Fruit fly (Drosophila melanogaster) whole organism, adult: ENCODE measurements around the gene CG5882.

Experiments used
- CG11617 ChIP-seq: fragments of 200-800 bp; sonication (Bioruptor generic); optimal IDR thresholded peaks from 2 replicates; lab custom pipeline; 2017; ENCODE audit warnings: mild to moderate bottlenecking, missing biosample characterization, missing genetic modification reagents, missing genetic modification characterization
- CG12768 ChIP-seq: fragments of 200-800 bp; sonication (Bioruptor generic); optimal IDR thresholded peaks from 2 replicates; lab custom pipeline; 2017; ENCODE audit warnings: missing biosample characterization, missing genetic modification characterization, mild to moderate bottlenecking, moderate library complexity, missing genetic modification reagents
- CG14711 ChIP-seq: fragments of 200-800 bp; sonication (Bioruptor generic); optimal IDR thresholded peaks from 2 replicates; lab custom pipeline; 2018; ENCODE audit warnings: missing biosample characterization, mild to moderate bottlenecking, missing genetic modification characterization, moderate library complexity
- CG1620 ChIP-seq: fragments of 200-800 bp; sonication (Bioruptor generic); optimal IDR thresholded peaks from 2 replicates; lab custom pipeline; 2016; ENCODE audit warnings: missing biosample characterization, missing genetic modification characterization
- CG33017 ChIP-seq: fragments of 200-800 bp; sonication (Bioruptor generic); optimal IDR thresholded peaks from 2 replicates; lab custom pipeline; 2018; ENCODE audit warnings: missing biosample characterization, mild to moderate bottlenecking, missing genetic modification characterization, moderate library complexity
- CG5204 ChIP-seq: fragments of 200-800 bp; sonication (Bioruptor generic); optimal IDR thresholded peaks from 2 replicates; lab custom pipeline; 2016; ENCODE audit warnings: missing biosample characterization, missing genetic modification characterization
- CG7045 ChIP-seq: fragments of 200-800 bp; sonication (Bioruptor generic); optimal IDR thresholded peaks from 2 replicates; lab custom pipeline; 2017; ENCODE audit warnings: missing biosample characterization, mild to moderate bottlenecking, missing genetic modification characterization
- CG7101 ChIP-seq: fragments of 200-800 bp; sonication (Bioruptor generic); optimal IDR thresholded peaks from 2 replicates; lab custom pipeline; 2018; ENCODE audit warnings: missing biosample characterization, mild to moderate bottlenecking, missing genetic modification characterization, moderate library complexity
- Clk ChIP-seq: fragments of 200-800 bp; sonication (Bioruptor generic); optimal IDR thresholded peaks from 2 replicates; lab custom pipeline; 2017; ENCODE audit warnings: missing biosample characterization, missing genetic modification characterization
- Crg-1 ChIP-seq: fragments of 200-800 bp; sonication (Bioruptor generic); optimal IDR thresholded peaks from 2 replicates; lab custom pipeline; 2016; ENCODE audit warnings: missing biosample characterization, missing genetic modification characterization
- Hr96 ChIP-seq: fragments of 200-800 bp; sonication (Bioruptor generic); optimal IDR thresholded peaks from 2 replicates; lab custom pipeline; 2016; ENCODE audit warnings: missing biosample characterization, missing genetic modification characterization
- Mnt ChIP-seq: fragments of 200-800 bp; sonication (Bioruptor generic); optimal IDR thresholded peaks from 2 replicates; lab custom pipeline; 2016; ENCODE audit warnings: missing biosample characterization, mild to moderate bottlenecking, missing genetic modification characterization
- bab1 ChIP-seq: fragments of 200-800 bp; sonication (Bioruptor generic); optimal IDR thresholded peaks from 3 replicates; lab custom pipeline; 2019; ENCODE audit warnings: missing biosample characterization, mild to moderate bottlenecking, missing genetic modification characterization, moderate library complexity
- cic ChIP-seq: fragments of 200-800 bp; sonication (Bioruptor generic); optimal IDR thresholded peaks from 2 replicates; lab custom pipeline; 2017; ENCODE audit warnings: missing biosample characterization, mild to moderate bottlenecking, missing genetic modification characterization, moderate library complexity
- cnc ChIP-seq, 2 experiments: fragments of >200 bp; optimal IDR thresholded peaks; 2 replicates each; lab custom pipeline; 2017
- kay ChIP-seq: fragments of 200-800 bp; sonication (Bioruptor generic); peaks from one replicate; lab custom pipeline; 2016; ENCODE audit warnings: missing biosample characterization, missing genetic modification characterization, borderline replicate concordance
- ovo ChIP-seq: fragments of 200-800 bp; sonication (Bioruptor generic); optimal IDR thresholded peaks from 2 replicates; lab custom pipeline; 2016; ENCODE audit warnings: missing biosample characterization, missing genetic modification characterization
- pad ChIP-seq: fragments of 200-800 bp; sonication (Bioruptor generic); optimal IDR thresholded peaks from 3 replicates; lab custom pipeline; 2017; ENCODE audit warnings: missing biosample characterization, missing genetic modification characterization, mild to moderate bottlenecking, moderate library complexity, missing genetic modification reagents
- tj ChIP-seq: fragments of 200-800 bp; sonication (Bioruptor generic); optimal IDR thresholded peaks from 3 replicates; lab custom pipeline; 2017; ENCODE audit warnings: missing biosample characterization, mild to moderate bottlenecking, missing genetic modification characterization, moderate library complexity
- toe ChIP-seq: fragments of 200-800 bp; sonication (Bioruptor generic); optimal IDR thresholded peaks from 2 replicates; lab custom pipeline; 2016; ENCODE audit warnings: missing biosample characterization, missing genetic modification characterization

The CG5882 gene

DNA sequence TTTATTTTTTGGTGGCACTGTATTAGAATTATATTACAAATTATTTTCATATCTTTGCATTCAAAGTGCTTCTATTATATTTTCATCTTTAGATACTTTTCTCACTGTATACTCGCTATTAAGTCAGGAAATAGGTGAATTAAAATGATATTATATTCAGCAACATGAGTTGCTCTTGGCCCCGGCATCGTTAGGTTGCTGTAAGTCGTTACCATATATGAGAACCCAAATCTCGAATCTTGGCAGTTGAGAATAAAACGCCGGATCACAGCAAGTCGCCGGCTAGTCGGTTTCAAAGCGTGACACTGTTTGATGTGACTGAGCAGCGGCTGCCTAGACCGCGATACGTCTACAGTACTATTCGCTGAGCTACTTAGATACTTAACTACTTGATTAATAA is 24.2 kb upstream of the CG5882 start, which contains the start of gene CG14259:
Gene CG14259, plus strand, starts transcription at position 301 of the 400 bp plus-strand sequence.
- no peak for TF ChIP-seq CG1620 (GFP tag; lab: Kevin White, UChicago)
- TF ChIP-seq CG7101 (tag; lab: Kevin White, UChicago): no peak
- TF ChIP-seq CG12768 (GFP tag; lab: Kevin White, UChicago): no peak
- TF ChIP-seq CG7045: no peak
- TF ChIP-seq bab1 (GFP tag; lab: Kevin White, UChicago): no peak
- no peak for TF ChIP-seq toe (GFP tag; lab: Kevin White, UChicago)

DNA sequence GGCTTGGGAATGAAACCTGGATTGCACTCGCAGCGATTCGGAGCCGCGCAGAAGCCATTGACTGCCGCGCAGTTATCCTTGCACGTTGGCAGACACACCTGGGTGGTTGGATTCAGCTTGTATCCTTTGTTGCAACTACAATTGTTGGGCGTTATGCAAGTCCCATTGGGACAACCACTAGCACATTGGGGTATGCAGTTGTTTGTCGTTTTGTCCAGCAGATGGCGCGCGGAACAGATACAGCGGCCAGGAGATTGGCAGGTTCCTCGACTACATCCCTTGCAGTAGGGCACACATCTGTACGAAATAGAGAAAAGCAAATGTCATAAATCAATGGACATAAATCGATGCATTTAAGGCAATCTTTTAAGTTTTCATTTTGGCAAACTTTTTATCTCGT is 19.8 kb upstream of the CG5882 start:
- TF ChIP-seq kay (GFP tag; lab: Kevin White, UChicago) (no peak), toe (GFP tag; lab: Kevin White, UChicago) (no peak), Mnt (GFP tag; lab: Kevin White, UChicago) (no peak), CG7045 (no peak), tj (GFP tag; lab: Kevin White, UChicago) (no peak), CG12768 (GFP tag; lab: Kevin White, UChicago) (no peak), cic (GFP tag; lab: Kevin White, UChicago) (no peak), bab1 (GFP tag; lab: Kevin White, UChicago) (no peak), Clk (GFP tag; lab: Kevin White, UChicago) (no peak), CG5204 (no peak), cnc (optimal IDR thresholded peaks at IDR 0.05; lab: Kevin White, UChicago) (no peak), Hr96 (GFP tag; lab: Kevin White, UChicago) (no peak), ovo (GFP tag; lab: Kevin White, UChicago) (no peak)

DNA sequence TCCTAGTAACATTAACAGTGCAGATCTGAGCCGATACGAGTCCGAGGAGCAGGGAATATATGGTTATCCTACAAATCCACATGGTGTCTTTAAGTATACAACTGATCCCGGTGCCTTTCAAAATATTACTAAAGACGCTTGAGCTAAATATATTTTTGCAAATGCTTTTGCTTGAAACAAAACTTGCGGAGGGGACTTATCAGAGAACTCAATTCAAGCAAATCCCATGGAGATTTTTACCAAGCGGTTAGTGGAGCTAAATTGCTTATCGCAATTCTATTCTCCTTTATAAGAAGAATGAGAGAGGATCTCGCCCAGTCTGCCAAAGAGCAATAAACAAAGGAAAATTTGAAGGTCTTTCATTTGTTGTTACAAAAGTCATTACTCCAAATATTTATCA is 18.9 kb upstream of the CG5882 start, which contains the start of gene eater:
Gene eater, minus strand, starts transcription at position 101 of the 400 bp plus-strand sequence.
- TF ChIP-seq CG33017 (tag; lab: Kevin White, UChicago) (no peak), Mnt (GFP tag; lab: Kevin White, UChicago) (no peak), CG11617 (GFP tag; lab: Kevin White, UChicago) (no peak), bab1 (GFP tag; lab: Kevin White, UChicago) (no peak), ovo (GFP tag; lab: Kevin White, UChicago) (no peak)

DNA sequence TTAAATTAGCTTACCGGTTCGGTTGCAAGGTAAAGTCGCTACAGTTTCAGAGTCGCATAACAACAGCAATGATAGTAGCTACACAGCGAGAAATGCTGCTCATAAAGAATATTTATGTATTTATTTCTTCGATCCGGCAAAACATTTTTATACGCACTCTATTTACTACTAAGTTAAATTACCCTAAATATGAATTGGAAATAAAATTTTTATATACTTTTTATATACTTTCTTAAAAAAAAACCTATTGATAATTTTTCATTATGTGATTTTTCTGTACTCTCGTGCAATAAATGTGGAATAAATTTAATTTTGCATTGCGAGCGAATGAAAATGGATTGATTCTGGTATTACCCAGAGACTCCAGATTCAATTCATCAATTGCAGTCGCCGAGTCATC is 17.5 kb upstream of the CG5882 start, which contains the start of gene Jhbp11:
Gene Jhbp11, plus strand, starts transcription at position 301 of the 400 bp plus-strand sequence.
- TF ChIP-seq tj (GFP tag; lab: Kevin White, UChicago) (no peak), CG14711 (peak; percentile 6)

DNA sequence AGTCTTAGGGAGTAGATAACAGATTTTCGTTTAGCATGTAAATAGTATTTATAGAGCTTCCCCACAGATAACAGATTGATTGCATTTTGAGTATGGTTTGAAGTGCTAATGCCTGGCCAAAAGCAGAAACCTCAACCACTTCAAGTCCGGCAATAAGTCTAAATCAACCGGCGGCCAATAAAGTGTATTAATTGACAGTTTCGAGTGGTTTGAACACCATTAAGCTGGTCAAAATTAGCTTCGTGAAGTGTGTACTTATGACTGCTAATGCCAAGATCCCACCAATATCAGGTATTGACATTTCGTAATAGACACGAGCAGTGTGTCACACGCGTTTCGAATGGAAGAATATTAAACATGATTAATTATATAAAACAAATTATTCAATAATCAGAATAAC is 13.0 kb upstream of the CG5882 start:
- no peak for TF ChIP-seq CG33017 (tag; lab: Kevin White, UChicago)
- TF ChIP-seq CG11617 (GFP tag; lab: Kevin White, UChicago): no peak
- no peak for TF ChIP-seq CG7045
- TF ChIP-seq CG1620 (GFP tag; lab: Kevin White, UChicago): no peak
- no peak for TF ChIP-seq Clk (GFP tag; lab: Kevin White, UChicago)
- TF ChIP-seq Hr96 (GFP tag; lab: Kevin White, UChicago): no peak
- TF ChIP-seq tj (GFP tag; lab: Kevin White, UChicago): no peak
- TF ChIP-seq bab1 (GFP tag; lab: Kevin White, UChicago): no peak
- no peak for TF ChIP-seq CG7101 (tag; lab: Kevin White, UChicago)
- no peak for TF ChIP-seq Mnt (GFP tag; lab: Kevin White, UChicago)
- TF ChIP-seq ovo (GFP tag; lab: Kevin White, UChicago): no peak
- no peak for TF ChIP-seq cic (GFP tag; lab: Kevin White, UChicago)
- no peak for TF ChIP-seq CG5204
- no peak for TF ChIP-seq pad
- TF ChIP-seq cnc (optimal IDR thresholded peaks at IDR 0.05; lab: Kevin White, UChicago): no peak
- no peak for TF ChIP-seq CG12768 (GFP tag; lab: Kevin White, UChicago)
- TF ChIP-seq CG14711: no peak
- no peak for TF ChIP-seq toe (GFP tag; lab: Kevin White, UChicago)
- no peak for TF ChIP-seq Crg-1

DNA sequence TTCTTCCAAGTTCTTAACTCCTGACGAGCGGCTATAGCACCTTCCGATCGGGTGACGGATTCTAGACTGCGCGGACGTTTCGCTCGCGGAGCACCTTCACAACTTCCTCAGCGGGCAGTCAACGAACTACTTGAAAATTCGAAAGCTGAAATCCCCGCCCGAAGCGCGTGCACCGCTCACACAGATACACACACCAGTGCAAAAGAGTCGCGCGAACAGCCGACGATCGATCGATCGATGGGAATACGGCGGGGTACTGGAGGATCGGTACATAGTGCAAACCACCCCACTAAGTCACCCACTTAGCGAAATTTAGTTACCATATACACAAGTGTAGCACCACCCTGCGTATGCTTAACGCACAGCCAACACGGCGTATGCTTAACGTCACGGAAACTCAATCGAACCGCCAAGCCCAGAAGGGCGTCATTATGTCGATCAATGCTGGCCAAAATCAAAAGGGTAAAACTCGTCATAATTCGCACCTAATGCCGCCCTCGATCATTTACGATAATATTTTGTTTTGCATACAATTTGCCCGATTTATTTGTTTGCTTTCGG is 12.2 kb upstream of the CG5882 start, which contains the start of gene CAH9:
Gene CAH9, minus strand, starts transcription at position 51 of the 561 bp plus-strand sequence.
- no peak for TF ChIP-seq CG5204
- TF ChIP-seq Clk (GFP tag; lab: Kevin White, UChicago): no peak
- TF ChIP-seq CG33017 (tag; lab: Kevin White, UChicago): no peak
- TF ChIP-seq ovo (GFP tag; lab: Kevin White, UChicago): no peak
- TF ChIP-seq CG7101 (tag; lab: Kevin White, UChicago): no peak

DNA sequence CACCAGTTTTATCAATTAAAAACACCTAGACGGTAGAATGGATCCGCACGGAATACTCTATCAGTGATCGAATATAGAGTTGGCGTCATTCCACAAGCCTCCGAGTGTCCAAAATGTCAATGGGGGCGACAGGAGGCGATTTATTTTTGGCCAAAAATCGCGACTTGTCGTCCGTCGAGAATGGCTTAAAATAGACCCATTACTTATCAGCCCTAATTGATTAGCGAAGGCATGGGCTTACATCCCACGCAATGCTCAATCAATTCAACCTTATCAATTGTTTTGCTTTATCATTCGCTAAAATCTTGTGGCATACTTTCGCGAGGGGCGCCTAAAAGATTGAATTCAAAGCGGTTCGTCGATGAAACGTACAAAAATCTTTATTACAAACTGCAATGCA is 10.3 kb upstream of the CG5882 start:
- TF ChIP-seq CG5204: no peak
- no peak for TF ChIP-seq ovo (GFP tag; lab: Kevin White, UChicago)
- no peak for TF ChIP-seq CG12768 (GFP tag; lab: Kevin White, UChicago)
- no peak for TF ChIP-seq pad
- TF ChIP-seq CG33017 (tag; lab: Kevin White, UChicago): no peak
- no peak for TF ChIP-seq CG11617 (GFP tag; lab: Kevin White, UChicago)
